Fruit fly (Drosophila melanogaster) whole organism, embryonic: ENCODE measurements around the gene Mst77F.

ENCODE experiments used
- B-H2 ChIP-seq: fragments of 200-800 bp; sonication (Bioruptor generic); optimal IDR thresholded peaks from 2 replicates; lab custom pipeline; 2018; ENCODE audit warnings: missing biosample characterization, mild to moderate bottlenecking, missing genetic modification characterization
- Bteb2 ChIP-seq: fragments of 200-800 bp; sonication (Bioruptor generic); optimal IDR thresholded peaks from 2 replicates; lab custom pipeline; 2016; ENCODE audit warnings: missing biosample characterization, missing genetic modification characterization
- C15 ChIP-seq: fragments of 200-800 bp; sonication (Bioruptor generic); IDR thresholded peaks from 3 replicates; pipeline ENCODE4 v1.3.6; 2022; ENCODE audit warnings: missing biosample characterization, missing genetic modification characterization
- CG11093 ChIP-seq: fragments of 200-800 bp; sonication (Bioruptor generic); IDR thresholded peaks from 3 replicates; pipeline ENCODE4 v1.3.6; 2022; ENCODE audit warnings: missing biosample characterization, missing genetic modification characterization
- CG12299 ChIP-seq: fragments of 200-800 bp; sonication (Bioruptor generic); optimal IDR thresholded peaks from 2 replicates; lab custom pipeline; 2018; ENCODE audit warnings: missing biosample characterization, mild to moderate bottlenecking, missing genetic modification characterization
- CG12942 ChIP-seq: fragments of 200-800 bp; sonication (Bioruptor generic); optimal IDR thresholded peaks from 3 replicates; lab custom pipeline; 2016; ENCODE audit warnings: missing biosample characterization, missing genetic modification characterization
- CG13775 ChIP-seq: fragments of 200-800 bp; sonication (Bioruptor generic); optimal IDR thresholded peaks from 3 replicates; lab custom pipeline; 2017; ENCODE audit warnings: missing biosample characterization, mild to moderate bottlenecking, missing genetic modification characterization
- CG14014 ChIP-seq: fragments of 200-800 bp; sonication (Bioruptor generic); IDR thresholded peaks from 2 replicates; pipeline ENCODE4 v1.3.6; 2022; ENCODE audit warnings: missing biosample characterization, missing genetic modification characterization
- CG15601 ChIP-seq: fragments of 200-800 bp; sonication (Bioruptor generic); optimal IDR thresholded peaks from 3 replicates; lab custom pipeline; 2019; ENCODE audit warnings: missing biosample characterization, mild to moderate bottlenecking, missing genetic modification characterization, moderate library complexity
- CG1647 ChIP-seq: fragments of 200-800 bp; sonication (Bioruptor generic); optimal IDR thresholded peaks from 3 replicates; lab custom pipeline; 2016; ENCODE audit warnings: missing biosample characterization, missing genetic modification characterization
- CG16779 ChIP-seq: fragments of 200-800 bp; sonication (Bioruptor generic); IDR thresholded peaks from 2 replicates; pipeline ENCODE4 v1.3.6; 2022; ENCODE audit warnings: missing biosample characterization, missing genetic modification characterization
- CG18619 ChIP-seq: fragments of 200-800 bp; sonication (Bioruptor generic); optimal IDR thresholded peaks from 3 replicates; lab custom pipeline; 2017; ENCODE audit warnings: missing biosample characterization, mild to moderate bottlenecking, missing genetic modification characterization
- CG2889 ChIP-seq: fragments of 200-800 bp; sonication (Bioruptor generic); IDR thresholded peaks from 3 replicates; pipeline ENCODE4 v1.3.6; 2022; ENCODE audit warnings: missing biosample characterization, missing genetic modification characterization
- CG3281 ChIP-seq: fragments of 200-800 bp; sonication (Bioruptor generic); optimal IDR thresholded peaks from 3 replicates; lab custom pipeline; 2017; ENCODE audit warnings: missing biosample characterization, mild to moderate bottlenecking, missing genetic modification characterization
- CG33213 ChIP-seq: fragments of 200-800 bp; sonication (Bioruptor generic); optimal IDR thresholded peaks from 3 replicates; lab custom pipeline; 2016; ENCODE audit warnings: missing biosample characterization, missing genetic modification characterization
- CG4730 ChIP-seq: fragments of 200-800 bp; sonication (Bioruptor generic); IDR thresholded peaks from 2 replicates; pipeline ENCODE4 v1.3.6; 2022; ENCODE audit warnings: missing biosample characterization, missing genetic modification characterization
- CG6765 ChIP-seq: fragments of 200-800 bp; sonication (Bioruptor generic); optimal IDR thresholded peaks from 3 replicates; lab custom pipeline; 2017; ENCODE audit warnings: missing biosample characterization, mild to moderate bottlenecking, missing genetic modification characterization
- CG9609 ChIP-seq: fragments of 200-800 bp; sonication (Bioruptor generic); optimal IDR thresholded peaks from 3 replicates; lab custom pipeline; 2016; ENCODE audit warnings: missing biosample characterization, missing genetic modification characterization
- CG9797 ChIP-seq: fragments of 200-800 bp; sonication (Bioruptor generic); optimal IDR thresholded peaks from 3 replicates; lab custom pipeline; 2018; ENCODE audit warnings: missing biosample characterization, mild to moderate bottlenecking, missing genetic modification characterization
- CG9817 ChIP-seq: fragments of 200-800 bp; sonication (Bioruptor generic); optimal IDR thresholded peaks from 2 replicates; lab custom pipeline; 2018; ENCODE audit warnings: missing biosample characterization, mild to moderate bottlenecking, missing genetic modification characterization, moderate library complexity
- CG9876 ChIP-seq: fragments of 200-800 bp; sonication (Bioruptor generic); optimal IDR thresholded peaks from 2 replicates; lab custom pipeline; 2016; ENCODE audit warnings: missing biosample characterization, missing genetic modification characterization
- Dad ChIP-seq: fragments of 200-800 bp; sonication (Bioruptor generic); optimal IDR thresholded peaks from 3 replicates; lab custom pipeline; 2016; ENCODE audit warnings: missing biosample characterization, missing genetic modification characterization
- Doc2 ChIP-seq: fragments of 200-800 bp; sonication (Bioruptor generic); IDR thresholded peaks from 2 replicates; pipeline ENCODE4 v1.3.6; 2022; ENCODE audit warnings: missing biosample characterization, missing genetic modification characterization
- Fer2 ChIP-seq: fragments of 200-800 bp; sonication (Bioruptor generic); optimal IDR thresholded peaks from 2 replicates; lab custom pipeline; 2018; ENCODE audit warnings: missing biosample characterization, mild to moderate bottlenecking, missing genetic modification characterization, moderate library complexity
- HHEX ChIP-seq: fragments of 200-800 bp; sonication (Bioruptor generic); optimal IDR thresholded peaks from 3 replicates; lab custom pipeline; 2017; ENCODE audit warnings: missing biosample characterization, mild to moderate bottlenecking, missing genetic modification characterization, missing genetic modification reagents
- Hr39 ChIP-seq: fragments of >200 bp; optimal IDR thresholded peaks from 2 replicates; lab custom pipeline; 2017
- Mes4 ChIP-seq: fragments of 200-800 bp; sonication (Bioruptor generic); optimal IDR thresholded peaks from 2 replicates; lab custom pipeline; 2016; ENCODE audit warnings: missing biosample characterization, missing genetic modification characterization
- Neu2 ChIP-seq: fragments of 200-800 bp; sonication (Bioruptor generic); optimal IDR thresholded peaks from 3 replicates; lab custom pipeline; 2016; ENCODE audit warnings: missing biosample characterization, missing genetic modification characterization, borderline replicate concordance
- Six4 ChIP-seq: fragments of 200-800 bp; sonication (Bioruptor generic); optimal IDR thresholded peaks from 2 replicates; lab custom pipeline; 2016; ENCODE audit warnings: missing biosample characterization, missing genetic modification characterization
- bbx ChIP-seq: fragments of 200-800 bp; sonication (Bioruptor generic); IDR thresholded peaks from 2 replicates; pipeline ENCODE4 v1.3.6; 2022; ENCODE audit warnings: missing biosample characterization, missing genetic modification characterization; ENCODE audit not compliant: partially characterized antibody
- bigmax ChIP-seq: fragments of 200-800 bp; sonication (Bioruptor generic); optimal IDR thresholded peaks from 2 replicates; lab custom pipeline; 2018; ENCODE audit warnings: missing biosample characterization, mild to moderate bottlenecking, missing genetic modification characterization
- cg ChIP-seq: fragments of 200-800 bp; sonication (Bioruptor generic); optimal IDR thresholded peaks from 3 replicates; lab custom pipeline; 2019; ENCODE audit warnings: missing biosample characterization, mild to moderate bottlenecking, missing genetic modification characterization, moderate library complexity
- chn ChIP-seq: fragments of 200-800 bp; sonication (Bioruptor generic); optimal IDR thresholded peaks from 2 replicates; lab custom pipeline; 2016; ENCODE audit warnings: missing biosample characterization, missing genetic modification characterization
- corto ChIP-seq: fragments of 200-800 bp; sonication (Bioruptor generic); optimal IDR thresholded peaks from 2 replicates; lab custom pipeline; 2016; ENCODE audit warnings: missing biosample characterization, mild to moderate bottlenecking, missing genetic modification characterization, moderate library complexity
- dmrt11E ChIP-seq: fragments of 200-800 bp; sonication (Bioruptor generic); optimal IDR thresholded peaks from 3 replicates; lab custom pipeline; 2018; ENCODE audit warnings: missing biosample characterization, mild to moderate bottlenecking, missing genetic modification characterization, moderate library complexity
- dpn ChIP-seq, 2 experiments: fragments of 200-800 bp; sonication (Bioruptor generic); optimal IDR thresholded peaks; 3 replicates each; lab custom pipeline; 2016; ENCODE audit warnings: missing biosample characterization in 2 of 2, missing genetic modification characterization in 2 of 2
- ems ChIP-seq: fragments of 200-800 bp; sonication (Bioruptor generic); optimal IDR thresholded peaks from 3 replicates; lab custom pipeline; 2016; ENCODE audit warnings: missing biosample characterization, missing genetic modification characterization
- fu2 ChIP-seq: fragments of 200-800 bp; sonication (Bioruptor generic); optimal IDR thresholded peaks from 2 replicates; lab custom pipeline; 2016; ENCODE audit warnings: missing biosample characterization, missing genetic modification characterization
- hkb ChIP-seq, 2 experiments: fragments of 200-800 bp in 1 of 2; fragments of >200 bp in 1 of 2; sonication (Bioruptor generic) in 1 of 2; IDR thresholded peaks in 1 of 2; optimal IDR thresholded peaks in 1 of 2; 2 replicates each; pipeline versions ENCODE4 v1.3.6 to Lab custom; 2017 to 2022; ENCODE audit warnings: missing biosample characterization in 1 of 2, missing genetic modification characterization in 1 of 2
- ind ChIP-seq: fragments of 200-800 bp; sonication (Bioruptor generic); optimal IDR thresholded peaks from 3 replicates; lab custom pipeline; 2016; ENCODE audit warnings: missing biosample characterization, missing genetic modification characterization
- nerfin-2 ChIP-seq: fragments of 200-800 bp; sonication (Bioruptor generic); IDR thresholded peaks from 2 replicates; pipeline ENCODE4 v1.3.6; 2022; ENCODE audit warnings: missing biosample characterization, missing genetic modification characterization; ENCODE audit not compliant: partially characterized antibody
- pros ChIP-seq: fragments of 200-800 bp; sonication (Bioruptor generic); optimal IDR thresholded peaks from 3 replicates; lab custom pipeline; 2019; ENCODE audit warnings: missing biosample characterization, mild to moderate bottlenecking, missing genetic modification characterization, moderate library complexity
- ranshi ChIP-seq: fragments of 200-800 bp; sonication (Bioruptor generic); IDR thresholded peaks from 2 replicates; pipeline ENCODE4 v1.3.6; 2022; ENCODE audit warnings: missing biosample characterization, missing genetic modification characterization
- sim ChIP-seq: fragments of 200-800 bp; sonication (Bioruptor generic); IDR thresholded peaks from 2 replicates; pipeline ENCODE4 v1.3.6; 2022; ENCODE audit warnings: missing biosample characterization, missing genetic modification characterization
- sob ChIP-seq: fragments of 200-800 bp; sonication (Bioruptor generic); IDR thresholded peaks from 2 replicates; pipeline ENCODE4 v1.3.6; 2022; ENCODE audit warnings: missing biosample characterization, missing genetic modification characterization
- stc ChIP-seq: fragments of 200-800 bp; sonication (Bioruptor generic); IDR thresholded peaks from 2 replicates; pipeline ENCODE4 v1.3.6; 2022; ENCODE audit warnings: missing biosample characterization, missing genetic modification characterization
- sug ChIP-seq: fragments of 200-800 bp; optimal IDR thresholded peaks from 2 replicates; lab custom pipeline; 2019; ENCODE audit warnings: missing biosample characterization, mild to moderate bottlenecking, missing genetic modification characterization, moderate library complexity
- tio ChIP-seq: fragments of 200-800 bp; sonication (Bioruptor generic); optimal IDR thresholded peaks from 2 replicates; lab custom pipeline; 2017; ENCODE audit warnings: missing biosample characterization, missing genetic modification characterization, inconsistent platforms
- tll ChIP-seq, 2 experiments: fragments of 200-800 bp in 1 of 2; fragments of >200 bp in 1 of 2; sonication (Bioruptor generic) in 1 of 2; optimal IDR thresholded peaks; 2 replicates each; lab custom pipeline; 2017 to 2019; ENCODE audit warnings: missing biosample characterization in 2 of 2, missing genetic modification characterization in 2 of 2, mild to moderate bottlenecking in 1 of 2, moderate library complexity in 1 of 2
- zfh2 ChIP-seq: fragments of 200-800 bp; sonication (Bioruptor generic); optimal IDR thresholded peaks from 2 replicates; lab custom pipeline; 2016; ENCODE audit warnings: missing biosample characterization, missing genetic modification characterization

Gene Mst77F

dm6 chr3L:20798325-20798846 is 19.4 kb downstream of the Mst77F start, which contains the start of the genes CG3698 and tzn (continued):
- TF ChIP-seq sob (GFP tag; lab: Robert Waterston, UW), result peak; percentile 97
- TF ChIP-seq C15 (GFP tag; lab: Robert Waterston, UW), result peak; percentile 92
- TF ChIP-seq CG2889 (GFP tag; lab: Robert Waterston, UW), result peak; percentile 84
- TF ChIP-seq CG4730 (GFP tag; lab: Robert Waterston, UW), result peak; percentile 88
- no peak for TF ChIP-seq nerfin-2 (GFP tag; lab: Robert Waterston, UW)
- peak; percentile 96 for TF ChIP-seq Six4 (GFP tag; lab: Kevin White, UChicago)
- peak; percentile 82 for TF ChIP-seq CG9609 (GFP tag; lab: Kevin White, UChicago)
- peak; percentile 97 for TF ChIP-seq CG13775 (GFP tag; lab: Kevin White, UChicago)
- TF ChIP-seq sim (GFP tag; lab: Robert Waterston, UW), result peak; percentile 82
- peak; percentile 87 for TF ChIP-seq chn (GFP tag; lab: Kevin White, UChicago)
- TF ChIP-seq ems, result peak; percentile 82
- no peak for TF ChIP-seq Hr39 (lab: Kevin White, UChicago)
- peak; percentile 88 for TF ChIP-seq Dad (GFP tag; lab: Kevin White, UChicago)
- peak; percentile 93 for TF ChIP-seq B-H2 (GFP tag; lab: Kevin White, UChicago)
- peak; percentile 91 for TF ChIP-seq Fer2 (tag; lab: Kevin White, UChicago)
- no peak for TF ChIP-seq bbx (GFP tag; lab: Robert Waterston, UW)
- TF ChIP-seq CG14014 (GFP tag; lab: Robert Waterston, UW), result peak; percentile 91
- TF ChIP-seq CG12299 (tag; lab: Kevin White, UChicago), result peak; percentile 73
- TF ChIP-seq CG11093, result no peak; the same call in 2 of the 3 replicates
- peak; percentile 82 for TF ChIP-seq Mes4
- TF ChIP-seq CG18619 (GFP tag; lab: Kevin White, UChicago), result peak; percentile 96
- peak; percentile 76 for TF ChIP-seq bigmax
- TF ChIP-seq pros (GFP tag; lab: Kevin White, UChicago), result no peak
- peak; percentile 94 for TF ChIP-seq ranshi (GFP tag; lab: Robert Waterston, UW)
- TF ChIP-seq ind (GFP tag; lab: Kevin White, UChicago), result peak; percentile 86
- peak; percentile 95 for TF ChIP-seq CG3281
- peak; percentile 84 for TF ChIP-seq CG16779
- peak; percentile 97 for TF ChIP-seq CG6765 (GFP tag; lab: Kevin White, UChicago)
- peak; percentile 91 for TF ChIP-seq stc (GFP tag; lab: Robert Waterston, UW)
- peak; percentile 95 for TF ChIP-seq CG9876 (GFP tag; lab: Kevin White, UChicago)
- TF ChIP-seq dpn (GFP tag; optimal IDR thresholded peaks at IDR 0.05; lab: Kevin White, UChicago), result peak; percentile 78 to 93
- TF ChIP-seq fu2 (GFP tag; lab: Kevin White, UChicago), result peak; percentile 70
- peak; percentile 96 for TF ChIP-seq HHEX (GFP tag; lab: Kevin White, UChicago)
- TF ChIP-seq Bteb2 (GFP tag; lab: Kevin White, UChicago), result peak; percentile 82
- TF ChIP-seq sug (tag; lab: Kevin White, UChicago), result peak; percentile 87
- no peak for TF ChIP-seq Neu2 (GFP tag; lab: Kevin White, UChicago)
- no peak for TF ChIP-seq cg (GFP tag; lab: Kevin White, UChicago)
- TF ChIP-seq CG15601, result peak; percentile 92
- TF ChIP-seq Doc2 (GFP tag; lab: Robert Waterston, UW), result peak; percentile 62; the same call in 1 of the 2 replicates
- TF ChIP-seq CG33213 (GFP tag; lab: Kevin White, UChicago), result peak; percentile 95
- TF ChIP-seq tll (GFP tag; optimal IDR thresholded peaks at IDR 0.05; lab: Kevin White, UChicago), result peak in 1 of 2 experiments; percentile 61
- peak; percentile 89 for TF ChIP-seq dmrt11E
- peak; percentile 89 for TF ChIP-seq CG12942 (GFP tag; lab: Kevin White, UChicago)
- peak; percentile 71 for TF ChIP-seq CG1647 (GFP tag; lab: Kevin White, UChicago)
- TF ChIP-seq hkb (optimal IDR thresholded peaks at IDR 0.05; lab: Kevin White, UChicago), result no peak
- TF ChIP-seq hkb (GFP tag; IDR thresholded peaks at IDR 0.05; lab: Robert Waterston, UW), result peak; percentile 93
- TF ChIP-seq tio (GFP tag; lab: Kevin White, UChicago), result peak; percentile 87
- TF ChIP-seq CG9817, result peak; percentile 96
- TF ChIP-seq zfh2 (GFP tag; lab: Kevin White, UChicago), result peak; percentile 83
- TF ChIP-seq CG9797, result peak; percentile 91
- TF ChIP-seq corto (GFP tag; lab: Kevin White, UChicago), result no peak
